Worm (Caenorhabditis elegans): ENCODE data around the gene C13A10.2.

ce11 chrII:1385280-1385679, 27.5 kb upstream of the C13A10.2 start, which contains the start of gene F54D12.7:
- no peak for TF ChIP-seq gmeb-1 (tag; optimal IDR thresholded peaks at IDR 0.05)
- no peak for TF ChIP-seq dmd-4 (tag; optimal IDR thresholded peaks at IDR 0.05)
- no peak for TF ChIP-seq ama-1 (optimal IDR thresholded peaks at IDR 0.05)
- no peak for TF ChIP-seq ZK546.5 (tag; optimal IDR thresholded peaks at IDR 0.05)
- TF ChIP-seq ztf-4 (tag; optimal IDR thresholded peaks at IDR 0.05), result no peak
- no peak for TF ChIP-seq zag-1 (tag; optimal IDR thresholded peaks at IDR 0.05)
- TF ChIP-seq nhr-237 (tag; optimal IDR thresholded peaks at IDR 0.05), result no peak
- TF ChIP-seq nhr-25 (tag; optimal IDR thresholded peaks at IDR 0.05), result no peak

All from whole organism, L2 larva.